Worm (Caenorhabditis elegans) whole organism, L4/young adult: ENCODE results near the gene F45D11.11.

ENCODE experiments used
- dao-5 ChIP-seq: sonication (generic microtip); optimal IDR thresholded peaks from 2 replicates; lab custom pipeline; 2016; ENCODE audit warnings: missing genotype, missing genetic modification characterization, moderate library complexity, missing compliant biosample characterization
- him-1 ChIP-seq: sonication (generic microtip); optimal IDR thresholded peaks from 2 replicates; lab custom pipeline; 2016; ENCODE audit warnings: missing genotype, missing genetic modification reagents, missing genetic modification characterization, missing compliant biosample characterization

ce11 chrII:1026670-1027069, 30.7 kb upstream of the F45D11.11 start, which contains the start of gene M01D1.12:
- TF ChIP-seq dao-5 (tag; lab: Kevin White, UChicago) (no peak), him-1 (tag; lab: Kevin White, UChicago) (no peak)
